Fruit fly (Drosophila melanogaster) whole organism, pupa: ENCODE measurements around the gene CG32544.
A peak's percentile ranks its signal among the peaks of the same experiment; 100 is the strongest.

Experiments
- CG10348 ChIP-seq: fragments of 200-800 bp; sonication (Bioruptor generic); IDR thresholded peaks from 2 replicates; pipeline ENCODE4 v1.3.6; 2022; ENCODE audit warnings: missing biosample characterization, missing genetic modification characterization
- CG12605 ChIP-seq: fragments of 200-800 bp; sonication (Bioruptor generic); IDR thresholded peaks from 2 replicates; pipeline ENCODE4 v1.3.6; 2022; ENCODE audit warnings: missing biosample characterization, missing genetic modification characterization
- CG13204 ChIP-seq: fragments of 200-800 bp; sonication (Bioruptor generic); optimal IDR thresholded peaks from 2 replicates; lab custom pipeline; 2018; ENCODE audit warnings: missing biosample characterization, mild to moderate bottlenecking, missing genetic modification characterization, moderate library complexity
- CG14655 ChIP-seq: fragments of 200-800 bp; sonication (Bioruptor generic); optimal IDR thresholded peaks from 3 replicates; lab custom pipeline; 2017; ENCODE audit warnings: mild to moderate bottlenecking, missing biosample characterization, missing genetic modification reagents, missing genetic modification characterization
- CG15710 ChIP-seq: fragments of 200-800 bp; sonication (Bioruptor generic); optimal IDR thresholded peaks from 2 replicates; lab custom pipeline; 2018; ENCODE audit warnings: missing biosample characterization, mild to moderate bottlenecking, missing genetic modification characterization, moderate library complexity
- CG17806 ChIP-seq: fragments of 200-800 bp; sonication (Bioruptor generic); optimal IDR thresholded peaks from 2 replicates; lab custom pipeline; 2018; ENCODE audit warnings: missing biosample characterization, mild to moderate bottlenecking, missing genetic modification characterization, moderate library complexity
- CG32121 ChIP-seq: fragments of 200-800 bp; sonication (Bioruptor generic); IDR thresholded peaks from 2 replicates; pipeline ENCODE4 v1.3.6; 2022; ENCODE audit warnings: missing biosample characterization, missing genetic modification characterization
- CG34367 ChIP-seq: fragments of 200-800 bp; sonication (Bioruptor generic); optimal IDR thresholded peaks from 2 replicates; lab custom pipeline; 2018; ENCODE audit warnings: missing biosample characterization, mild to moderate bottlenecking, missing genetic modification characterization
- CG4496 ChIP-seq: fragments of 200-800 bp; sonication (Bioruptor generic); IDR thresholded peaks from 3 replicates; pipeline ENCODE4 v1.3.6; 2022; ENCODE audit warnings: missing biosample characterization, missing genetic modification characterization
- CG8159 ChIP-seq: fragments of 200-800 bp; sonication (Bioruptor generic); optimal IDR thresholded peaks from 3 replicates; lab custom pipeline; 2018; ENCODE audit warnings: missing biosample characterization, mild to moderate bottlenecking, missing genetic modification characterization, moderate library complexity
- CG8301 ChIP-seq: fragments of 200-800 bp; sonication (Bioruptor generic); optimal IDR thresholded peaks from 2 replicates; lab custom pipeline; 2018; ENCODE audit warnings: missing biosample characterization, mild to moderate bottlenecking, missing genetic modification characterization
- CG9948 ChIP-seq: fragments of 200-800 bp; sonication (Bioruptor generic); optimal IDR thresholded peaks from 2 replicates; lab custom pipeline; 2018; ENCODE audit warnings: missing biosample characterization, mild to moderate bottlenecking, missing genetic modification characterization, moderate library complexity
- D1 ChIP-seq: fragments of 200-800 bp; sonication (Bioruptor generic); optimal IDR thresholded peaks from 2 replicates; lab custom pipeline; 2018; ENCODE audit warnings: missing biosample characterization, mild to moderate bottlenecking, missing genetic modification characterization, moderate library complexity
- EcR ChIP-seq: fragments of 200-800 bp; sonication (Bioruptor generic); optimal IDR thresholded peaks from 3 replicates; lab custom pipeline; 2019; ENCODE audit warnings: missing biosample characterization, missing genetic modification characterization, mild to moderate bottlenecking, moderate library complexity, missing genetic modification reagents
- Ets98B ChIP-seq: fragments of 200-800 bp; sonication (Bioruptor generic); IDR thresholded peaks from 2 replicates; pipeline ENCODE4 v1.3.6; 2022; ENCODE audit warnings: missing biosample characterization, missing genetic modification characterization
- Pif1A ChIP-seq: fragments of 200-800 bp; sonication (Bioruptor generic); optimal IDR thresholded peaks from 3 replicates; lab custom pipeline; 2016; ENCODE audit warnings: missing biosample characterization, missing genetic modification characterization
- Pif1B ChIP-seq: fragments of 200-800 bp; sonication (Bioruptor generic); optimal IDR thresholded peaks from 3 replicates; lab custom pipeline; 2016; ENCODE audit warnings: missing biosample characterization, missing genetic modification characterization
- Snoo ChIP-seq: fragments of 200-800 bp; sonication (Bioruptor generic); optimal IDR thresholded peaks from 3 replicates; lab custom pipeline; 2017; ENCODE audit warnings: missing biosample characterization, mild to moderate bottlenecking, missing genetic modification characterization, inconsistent platforms
- fd96Ca ChIP-seq: fragments of 200-800 bp; sonication (Bioruptor generic); IDR thresholded peaks from 3 replicates; pipeline ENCODE4 v1.3.6; 2022; ENCODE audit warnings: missing biosample characterization, missing genetic modification characterization
- gl ChIP-seq: fragments of 200-800 bp; sonication (Bioruptor generic); optimal IDR thresholded peaks from 2 replicates; lab custom pipeline; 2018; ENCODE audit warnings: missing biosample characterization, mild to moderate bottlenecking, missing genetic modification characterization
- rn ChIP-seq: fragments of 200-800 bp; sonication (Bioruptor generic); IDR thresholded peaks from 2 replicates; pipeline ENCODE4 v1.3.6; 2022; ENCODE audit warnings: missing biosample characterization, missing genetic modification characterization

Gene CG32544

DNA sequence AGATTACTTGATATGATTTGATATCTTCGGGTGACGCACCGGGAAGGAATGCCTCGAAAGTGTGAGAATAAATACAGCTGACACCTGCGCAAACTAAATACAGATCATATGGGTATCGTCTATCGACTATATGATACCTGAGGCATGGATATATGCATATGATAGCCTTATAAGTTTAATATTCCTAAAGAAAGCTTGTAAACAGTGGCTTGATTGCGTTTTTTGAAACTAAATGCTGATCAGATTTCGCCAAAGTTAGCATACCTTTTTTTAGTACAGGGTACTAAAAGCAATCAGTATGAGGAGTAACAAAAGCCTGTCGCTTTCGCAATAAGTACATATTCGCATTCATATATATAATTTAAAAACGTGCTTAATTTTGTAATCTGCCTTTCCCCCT lies 25.7 kb upstream of the CG32544 start:
- 0 out of 2 replicates have a peak, but pooled peaks have one; percentile 15 for TF ChIP-seq CG32121
- 0 out of 3 replicates have a peak, but pooled peaks have one; percentile 40 for TF ChIP-seq fd96Ca (GFP tag; lab: Robert Waterston, UW)
- TF ChIP-seq CG17806 (tag; lab: Kevin White, UChicago): peak; percentile 60
- TF ChIP-seq gl (tag; lab: Kevin White, UChicago): no peak
- TF ChIP-seq CG8159 (tag; lab: Kevin White, UChicago): peak; percentile 70
- peak; percentile 71 for TF ChIP-seq Snoo (tag; lab: Kevin White, UChicago)
- TF ChIP-seq CG4496 (GFP tag; lab: Robert Waterston, UW): peak; percentile 65; the same call in 2 of the 3 replicates
- no peak for TF ChIP-seq CG8301 (tag; lab: Kevin White, UChicago)
- TF ChIP-seq EcR (GFP tag; lab: Kevin White, UChicago): no peak
- TF ChIP-seq CG13204 (GFP tag; lab: Kevin White, UChicago): no peak
- no peak for TF ChIP-seq CG15710 (tag; lab: Kevin White, UChicago)
- no peak for TF ChIP-seq CG9948 (tag; lab: Kevin White, UChicago)
- TF ChIP-seq Pif1B: peak; percentile 47
- TF ChIP-seq CG34367 (tag; lab: Kevin White, UChicago): no peak
- TF ChIP-seq Pif1A: peak; percentile 65
- TF ChIP-seq Ets98B: peak; percentile 41; the same call in 1 of the 2 replicates
- no peak for TF ChIP-seq D1 (tag; lab: Kevin White, UChicago)
- peak; percentile 23 for TF ChIP-seq CG14655
- TF ChIP-seq CG10348 (GFP tag; lab: Robert Waterston, UW): no peak
- TF ChIP-seq rn (GFP tag; lab: Robert Waterston, UW): 0 out of 2 replicates have a peak, but pooled peaks have one; percentile 19
- TF ChIP-seq CG12605 (GFP tag; lab: Robert Waterston, UW): no peak

- TF ChIP-seq CG4496 (GFP tag; lab: Robert Waterston, UW): no peak
- TF ChIP-seq CG34367 (tag; lab: Kevin White, UChicago): no peak
- no peak for TF ChIP-seq CG10348 (GFP tag; lab: Robert Waterston, UW)
Observed at dm6 chrX:18835003-18835402, 25.1 kb upstream of the CG32544 start.

DNA sequence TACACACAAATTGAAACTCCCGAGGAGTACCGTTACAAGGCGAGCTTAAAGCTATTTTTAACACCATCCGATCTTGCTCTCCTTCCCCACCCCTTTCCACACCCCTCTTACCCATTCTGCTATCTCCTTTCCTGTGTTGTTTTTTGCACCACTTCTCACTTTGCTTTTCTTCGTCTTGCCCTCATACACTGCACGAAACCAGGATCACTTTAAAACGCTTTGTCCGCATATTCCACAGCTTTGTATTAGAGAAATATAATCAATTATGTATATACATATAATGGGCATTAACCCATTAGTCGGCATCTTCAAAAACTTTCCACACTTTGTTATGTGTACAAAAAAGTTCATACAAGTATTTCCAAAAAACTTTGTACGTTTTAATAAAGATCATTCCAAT lies 24.6 kb upstream of the CG32544 start:
- TF ChIP-seq CG12605 (GFP tag; lab: Robert Waterston, UW): no peak; the same call in 1 of the 2 replicates
- TF ChIP-seq Pif1A: no peak
- no peak for TF ChIP-seq CG32121
- no peak for TF ChIP-seq rn (GFP tag; lab: Robert Waterston, UW)
- TF ChIP-seq Pif1B: peak; percentile 8
- TF ChIP-seq CG14655: peak; percentile 50
- peak; percentile 37 for TF ChIP-seq gl (tag; lab: Kevin White, UChicago)
- peak; percentile 23 for TF ChIP-seq CG13204 (GFP tag; lab: Kevin White, UChicago)
- TF ChIP-seq fd96Ca (GFP tag; lab: Robert Waterston, UW): no peak
- peak; percentile 36 for TF ChIP-seq CG9948 (tag; lab: Kevin White, UChicago)
- no peak for TF ChIP-seq Snoo (tag; lab: Kevin White, UChicago)
- TF ChIP-seq CG10348 (GFP tag; lab: Robert Waterston, UW): no peak
- no peak for TF ChIP-seq D1 (tag; lab: Kevin White, UChicago)
- peak; percentile 68; the same call in 2 of the 3 replicates for TF ChIP-seq CG4496 (GFP tag; lab: Robert Waterston, UW)
- no peak for TF ChIP-seq EcR (GFP tag; lab: Kevin White, UChicago)
- TF ChIP-seq Ets98B: no peak
- peak; percentile 53 for TF ChIP-seq CG8159 (tag; lab: Kevin White, UChicago)
- peak; percentile 37 for TF ChIP-seq CG17806 (tag; lab: Kevin White, UChicago)
- peak; percentile 36 for TF ChIP-seq CG8301 (tag; lab: Kevin White, UChicago)
- TF ChIP-seq CG34367 (tag; lab: Kevin White, UChicago): peak; percentile 47
- peak; percentile 53 for TF ChIP-seq CG15710 (tag; lab: Kevin White, UChicago)

DNA sequence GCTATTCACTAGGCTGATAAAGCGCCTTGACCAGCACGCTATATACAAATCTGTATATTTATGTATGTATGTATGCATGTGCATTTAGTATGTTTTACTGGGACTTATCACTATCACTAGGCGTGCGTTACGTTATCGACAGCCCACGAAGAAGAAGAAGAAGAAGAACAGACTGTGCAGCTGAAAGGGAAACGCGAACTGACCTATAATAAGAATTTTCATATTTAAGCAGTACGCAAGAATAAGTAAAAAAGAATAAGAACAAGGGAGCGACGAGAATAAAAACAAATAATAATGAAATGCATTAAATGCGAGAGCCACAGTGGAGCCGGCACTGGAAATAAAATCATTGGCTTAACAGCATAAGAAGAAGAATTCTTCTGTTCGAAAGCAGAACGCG lies 23.8 kb upstream of the CG32544 start:
- no peak for TF ChIP-seq CG17806 (tag; lab: Kevin White, UChicago)
- no peak for TF ChIP-seq Pif1B
- TF ChIP-seq CG15710 (tag; lab: Kevin White, UChicago): peak; percentile 48
- TF ChIP-seq Snoo (tag; lab: Kevin White, UChicago): no peak
- TF ChIP-seq Pif1A: peak; percentile 24
- no peak for TF ChIP-seq rn (GFP tag; lab: Robert Waterston, UW)
- peak; percentile 10 for TF ChIP-seq CG8301 (tag; lab: Kevin White, UChicago)
- TF ChIP-seq CG8159 (tag; lab: Kevin White, UChicago): peak; percentile 28
- peak; percentile 32 for TF ChIP-seq CG14655
- TF ChIP-seq CG13204 (GFP tag; lab: Kevin White, UChicago): no peak
- TF ChIP-seq gl (tag; lab: Kevin White, UChicago): peak; percentile 61
- TF ChIP-seq CG34367 (tag; lab: Kevin White, UChicago): peak; percentile 33
- peak; percentile 36; the same call in 1 of the 3 replicates for TF ChIP-seq CG4496 (GFP tag; lab: Robert Waterston, UW)
- peak; percentile 47 for TF ChIP-seq EcR (GFP tag; lab: Kevin White, UChicago)
- no peak for TF ChIP-seq fd96Ca (GFP tag; lab: Robert Waterston, UW)
- peak; percentile 29; the same call in 1 of the 2 replicates for TF ChIP-seq Ets98B
- TF ChIP-seq CG12605 (GFP tag; lab: Robert Waterston, UW): peak; percentile 36; the same call in 1 of the 2 replicates
- TF ChIP-seq CG32121: no peak
- TF ChIP-seq CG9948 (tag; lab: Kevin White, UChicago): peak; percentile 28
- TF ChIP-seq D1 (tag; lab: Kevin White, UChicago): no peak
- TF ChIP-seq CG10348 (GFP tag; lab: Robert Waterston, UW): no peak

DNA sequence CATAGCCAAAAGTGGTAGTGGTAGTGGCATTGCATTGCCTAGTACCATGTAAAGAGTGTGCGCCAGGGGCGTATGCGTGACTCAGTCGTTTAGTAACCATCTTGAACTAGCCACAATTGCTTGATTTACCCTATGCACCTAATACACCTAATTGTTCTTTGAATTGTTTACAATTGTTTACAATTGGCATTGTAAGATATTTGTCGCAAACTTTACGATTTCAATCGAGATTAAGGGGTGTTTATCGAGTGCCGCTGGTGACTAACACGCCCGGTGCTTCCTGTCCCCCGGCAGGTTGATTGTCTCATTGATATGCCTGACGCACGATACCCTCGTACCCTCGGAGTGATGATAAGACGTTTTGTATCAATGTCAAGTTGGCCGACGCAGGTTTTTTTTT lies 23.0 kb upstream of the CG32544 start:
- no peak for TF ChIP-seq Pif1A
- peak; percentile 42 for TF ChIP-seq CG15710 (tag; lab: Kevin White, UChicago)
- no peak for TF ChIP-seq Ets98B
- TF ChIP-seq Pif1B: no peak
- TF ChIP-seq CG34367 (tag; lab: Kevin White, UChicago): no peak
- no peak for TF ChIP-seq CG8159 (tag; lab: Kevin White, UChicago)
- TF ChIP-seq CG9948 (tag; lab: Kevin White, UChicago): peak; percentile 4
- TF ChIP-seq D1 (tag; lab: Kevin White, UChicago): no peak
- peak; percentile 52; the same call in 2 of the 3 replicates for TF ChIP-seq fd96Ca (GFP tag; lab: Robert Waterston, UW)
- peak; percentile 54; the same call in 2 of the 3 replicates for TF ChIP-seq CG4496 (GFP tag; lab: Robert Waterston, UW)
- TF ChIP-seq CG32121: peak; percentile 22; the same call in 1 of the 2 replicates
- TF ChIP-seq, all 21 proteins: peak for 5
